Worm (Caenorhabditis elegans): ENCODE measurements around the gene ZC449.1.

ce11 chrX:5015775-5016174 lies 8.4 kb upstream of the ZC449.1 start, which contains the start of gene ZC449.8:
- TF ChIP-seq nhr-237 (tag; optimal IDR thresholded peaks at IDR 0.05): no peak
- TF ChIP-seq ztf-11 (tag; optimal IDR thresholded peaks at IDR 0.05): no peak
- TF ChIP-seq nhr-28 (tag; optimal IDR thresholded peaks at IDR 0.05): no peak
- no peak for TF ChIP-seq unc-62 (GFP tag; optimal IDR thresholded peaks at IDR 0.05)
- no peak for TF ChIP-seq nhr-12 (tag; optimal IDR thresholded peaks at IDR 0.05)
- TF ChIP-seq snpc-4 (tag; optimal IDR thresholded peaks at IDR 0.05): no peak
- no peak for TF ChIP-seq blmp-1 (tag; optimal IDR thresholded peaks at IDR 0.05)
- TF ChIP-seq unc-39 (tag; optimal IDR thresholded peaks at IDR 0.05): no peak
- TF ChIP-seq mab-5 (tag; optimal IDR thresholded peaks at IDR 0.05): no peak
- no peak for TF ChIP-seq bed-3 (GFP tag; optimal IDR thresholded peaks at IDR 0.05)
- no peak for TF ChIP-seq pha-4 (tag; optimal IDR thresholded peaks at IDR 0.05)
- no peak for TF ChIP-seq nhr-76 (tag; optimal IDR thresholded peaks at IDR 0.05)
